Worm (Caenorhabditis elegans): ENCODE data around the gene Y54G2A.16.

- TF ChIP-seq skn-1 (tag; optimal IDR thresholded peaks at IDR 0.05) (no peak), pqm-1 (tag; optimal IDR thresholded peaks at IDR 0.05) (no peak), ztf-11 (tag; optimal IDR thresholded peaks at IDR 0.05) (no peak)
Measured at ce11 chrIV:2893486-2893842, 28.8 kb upstream of the Y54G2A.16 start.

Data from whole organism, L3 larva.